Worm (Caenorhabditis elegans): Measurements from ENCODE around the gene H20J04.1.
A peak's percentile ranks its signal among the peaks of the same experiment; 100 is the strongest.

Gene H20J04.1

ce11 chrII:4355217-4355616 lies at the start of gene H20J04.1, which contains the start of gene H20J04.7:
TSS of gene H20J04.1 (plus strand) at chrII:4355613.
TSS of gene H20J04.7 (minus strand) at chrII:4355317.
- TF ChIP-seq lin-13 (GFP tag; optimal IDR thresholded peaks at IDR 0.05) (no peak), snpc-4 (tag; optimal IDR thresholded peaks at IDR 0.05) (no peak), mxl-2 (GFP tag; conservative IDR thresholded peaks at IDR 0.05) (no peak), mdt-29 (GFP tag; IDR thresholded peaks at IDR 0.05) (no peak), madf-5 (GFP tag; IDR thresholded peaks at IDR 0.05) (no peak), lin-39 (tag; optimal IDR thresholded peaks at IDR 0.05) (no peak), unc-130 (GFP tag; optimal IDR thresholded peaks at IDR 0.05) (no peak), ceh-62 (tag; optimal IDR thresholded peaks at IDR 0.05) (no peak), hlh-11 (tag; optimal IDR thresholded peaks at IDR 0.05) (no peak), daf-19 (GFP tag; conservative IDR thresholded peaks at IDR 0.05) (no peak), zip-2 (tag; optimal IDR thresholded peaks at IDR 0.05) (no peak), nhr-10 (tag; optimal IDR thresholded peaks at IDR 0.05) (no peak), nhr-6 (tag; optimal IDR thresholded peaks at IDR 0.05) (no peak), gei-8 (GFP tag; optimal IDR thresholded peaks at IDR 0.05) (no peak), egl-43 (GFP tag; IDR thresholded peaks at IDR 0.05) (no peak), daf-8 (GFP tag; IDR thresholded peaks at IDR 0.05) (no peak), vab-7 (GFP tag; IDR thresholded peaks at IDR 0.05) (no peak), ama-1 (optimal IDR thresholded peaks at IDR 0.05) (no peak), T20F7.1 (GFP tag; optimal IDR thresholded peaks at IDR 0.05) (no peak), unc-39 (tag; optimal IDR thresholded peaks at IDR 0.05) (no peak)

- TF ChIP-seq Y48G9A.11 (GFP tag; IDR thresholded peaks at IDR 0.05) (no peak), unc-62 (GFP tag; optimal IDR thresholded peaks at IDR 0.05 in 1 of 2) (peak in 1 of 2 experiments; percentile 91), unc-62 (tag; optimal IDR thresholded peaks at IDR 0.05) (no peak), ceh-62 (tag; optimal IDR thresholded peaks at IDR 0.05) (no peak), daf-16 (GFP tag; optimal IDR thresholded peaks at IDR 0.05) (no peak), daf-16 (tag; optimal IDR thresholded peaks at IDR 0.05) (peak; percentile 60)
Observed at ce11 chrII:4306921-4307630, 48.3 kb upstream of the H20J04.1 start, which contains the start of gene Y52E8A.3. TSS of gene Y52E8A.3 (minus strand) at chrII:4306971.

- peak; percentile 51; the same call in 1 of the 2 replicates for TF ChIP-seq ceh-20 (GFP tag; IDR thresholded peaks at IDR 0.05)
- TF ChIP-seq D1046.2 (GFP tag; IDR thresholded peaks at IDR 0.05) = 0 out of 2 replicates have a peak, but pooled peaks have one; percentile 15
- peak; percentile 70; the same call in 1 of the 2 replicates for TF ChIP-seq dmd-9 (GFP tag; IDR thresholded peaks at IDR 0.05)
- 0 out of 2 replicates have a peak, but pooled peaks have one; percentile 5 for TF ChIP-seq egl-43 (GFP tag; IDR thresholded peaks at IDR 0.05)
Observed at ce11 chrII:4309112-4309511, 46.3 kb upstream of the H20J04.1 start.

ce11 chrII:4312115-4312514 lies 43.3 kb upstream of the H20J04.1 start, which contains the start of gene plep-1:
TSS of gene plep-1 (minus strand) at chrII:4312215.
- TF ChIP-seq ctbp-1 (GFP tag; IDR thresholded peaks at IDR 0.05) (no peak), gei-8 (GFP tag; optimal IDR thresholded peaks at IDR 0.05) (no peak), dmd-6 (GFP tag; IDR thresholded peaks at IDR 0.05) (no peak), nhr-237 (tag; optimal IDR thresholded peaks at IDR 0.05) (no peak), lin-13 (GFP tag; optimal IDR thresholded peaks at IDR 0.05) (no peak), nhr-48 (tag; optimal IDR thresholded peaks at IDR 0.05) (no peak), madf-5 (GFP tag; IDR thresholded peaks at IDR 0.05) (no peak), nhr-28 (tag; optimal IDR thresholded peaks at IDR 0.05) (no peak), fkh-10 (GFP tag; optimal IDR thresholded peaks at IDR 0.05) (no peak), Y105C5A.15 (GFP tag; IDR thresholded peaks at IDR 0.05) (no peak), tra-1 (GFP tag; IDR thresholded peaks at IDR 0.05) (no peak), lin-38 (GFP tag; IDR thresholded peaks at IDR 0.05) (no peak), mxl-3 (GFP tag; optimal IDR thresholded peaks at IDR 0.05) (no peak), nhr-102 (tag; optimal IDR thresholded peaks at IDR 0.05) (no peak), F10B5.3 (tag; optimal IDR thresholded peaks at IDR 0.05) (no peak), snpc-4 (tag; optimal IDR thresholded peaks at IDR 0.05) (no peak), mep-1 (tag; optimal IDR thresholded peaks at IDR 0.05) (no peak), lin-39 (tag; optimal IDR thresholded peaks at IDR 0.05) (no peak), nhr-25 (tag; optimal IDR thresholded peaks at IDR 0.05; ENCODE audit: borderline replicate concordance, insufficient read depth) (no peak), lim-7 (GFP tag; IDR thresholded peaks at IDR 0.05) (no peak)
